Worm (Caenorhabditis elegans) whole organism, L4 larva: ENCODE results near the gene srh-73.
"Not testable (repeated sequence)": the region's sequence is repeated elsewhere in the genome, so short reads cannot be mapped to it uniquely, and the experiment has no call there.

Experiments used
- F10B5.3 ChIP-seq: sonication (generic microtip); optimal IDR thresholded peaks from 2 replicates; lab custom pipeline; 2016; ENCODE audit warnings: mild to moderate bottlenecking, missing genetic modification characterization, missing compliant biosample characterization
- F26F4.8 ChIP-seq: fragments of 200-800 bp; sonication (Bioruptor generic); conservative IDR thresholded peaks from 2 replicates; pipeline ENCODE4 v1.3.6; 2022; ENCODE audit warnings: missing genetic modification characterization, missing compliant biosample characterization
- F49E8.2 ChIP-seq: sonication (generic microtip); optimal IDR thresholded peaks from 2 replicates; lab custom pipeline; 2016; ENCODE audit warnings: missing compliant biosample characterization, mild to moderate bottlenecking, missing genetic modification characterization, borderline replicate concordance
- Y48G9A.11 ChIP-seq: fragments of 200-800 bp; sonication (Bioruptor generic); IDR thresholded peaks from 2 replicates; pipeline ENCODE4 v1.3.6; 2022; ENCODE audit warnings: missing genetic modification reagents, missing genetic modification characterization, missing compliant biosample characterization
- ceh-44 ChIP-seq: fragments of 200-800 bp; sonication (Bioruptor generic); IDR thresholded peaks from 2 replicates; pipeline ENCODE4 v1.3.6; 2022; ENCODE audit warnings: missing genetic modification reagents, missing genetic modification characterization, missing compliant biosample characterization
- ceh-62 ChIP-seq: sonication (generic microtip); optimal IDR thresholded peaks from 2 replicates; lab custom pipeline; 2017; ENCODE audit warnings: missing biosample characterization, missing genetic modification characterization
- ceh-82 ChIP-seq: sonication (generic microtip); optimal IDR thresholded peaks from 2 replicates; lab custom pipeline; 2017; ENCODE audit warnings: missing biosample characterization, missing genetic modification characterization
- ces-1 ChIP-seq: fragments of 150-350 bp; sonication (generic microtip); optimal IDR thresholded peaks from 4 replicates; lab custom pipeline; 2014; ENCODE audit warnings: missing biosample characterization, missing genetic modification reagents, missing genetic modification characterization
- daf-16 ChIP-seq, 3 experiments: sonication (generic microtip); optimal IDR thresholded peaks; 2 replicates each; lab custom pipeline; 2016 to 2017; ENCODE audit warnings: missing genetic modification characterization in 3 of 3, missing genetic modification reagents in 3 of 3, mild to moderate bottlenecking in 2 of 3, missing compliant biosample characterization in 2 of 3, missing biosample characterization in 1 of 3, moderate library complexity in 1 of 3
- daf-19 ChIP-seq: fragments of 200-800 bp; sonication (Bioruptor generic); conservative IDR thresholded peaks from 2 replicates; pipeline ENCODE4 v1.3.6; 2022; ENCODE audit warnings: missing genetic modification characterization, missing compliant biosample characterization
- dmd-6 ChIP-seq: fragments of 200-800 bp; sonication (Bioruptor generic); IDR thresholded peaks from 2 replicates; pipeline ENCODE4 v1.3.6; 2022; ENCODE audit warnings: missing genetic modification reagents, missing genetic modification characterization, missing compliant biosample characterization
- dmd-8 ChIP-seq: fragments of 200-800 bp; sonication (Bioruptor generic); IDR thresholded peaks from 2 replicates; pipeline ENCODE4 v1.3.6; 2022; ENCODE audit warnings: missing genetic modification characterization, missing compliant biosample characterization
- duxl-1 ChIP-seq: sonication (generic microtip); optimal IDR thresholded peaks from 2 replicates; lab custom pipeline; 2016; ENCODE audit warnings: mild to moderate bottlenecking, missing genetic modification characterization, moderate library complexity, missing compliant biosample characterization; ENCODE audit not compliant: poor library complexity
- egl-43 ChIP-seq: fragments of 200-800 bp; sonication (Bioruptor generic); IDR thresholded peaks from 2 replicates; pipeline ENCODE4 v1.3.6; 2022; ENCODE audit warnings: missing genetic modification reagents, missing genetic modification characterization, missing compliant biosample characterization
- fkh-10 ChIP-seq: fragments of 150-350 bp; optimal IDR thresholded peaks from 2 replicates; lab custom pipeline; 2014; ENCODE audit warnings: missing biosample characterization, missing genetic modification reagents, missing genetic modification characterization
- hif-1 ChIP-seq, 2 experiments: sonication (generic microtip); optimal IDR thresholded peaks; 2 replicates each; lab custom pipeline; 2016 to 2017; ENCODE audit warnings: missing compliant biosample characterization in 2 of 2, missing genetic modification characterization in 2 of 2, missing genetic modification reagents in 2 of 2, missing genotype in 2 of 2, mild to moderate bottlenecking in 1 of 2
- hmg-1.1 ChIP-seq: fragments of 200-800 bp; sonication (Bioruptor generic); IDR thresholded peaks from 2 replicates; pipeline ENCODE4 v1.3.6; 2022; ENCODE audit warnings: missing genetic modification reagents, missing genetic modification characterization, missing compliant biosample characterization
- lin-13 ChIP-seq: fragments of 150-350 bp; optimal IDR thresholded peaks from 2 replicates; lab custom pipeline; 2014; ENCODE audit warnings: missing biosample characterization, missing genetic modification reagents, missing genetic modification characterization
- lir-3 ChIP-seq: sonication (generic microtip); optimal IDR thresholded peaks from 2 replicates; lab custom pipeline; 2016; ENCODE audit warnings: mild to moderate bottlenecking, missing genetic modification characterization, missing compliant biosample characterization
- lsy-2 ChIP-seq, 2 experiments: fragments of 150-350 bp in 1 of 2; sonication (generic microtip) in 1 of 2; optimal IDR thresholded peaks; 2 replicates each; lab custom pipeline; 2014 to 2017; ENCODE audit warnings: missing biosample characterization in 2 of 2, missing genetic modification characterization in 2 of 2
- madf-9 ChIP-seq: fragments of 200-800 bp; sonication (Bioruptor generic); conservative IDR thresholded peaks from 2 replicates; pipeline ENCODE4 v1.3.6; 2022; ENCODE audit warnings: missing genetic modification reagents, missing genetic modification characterization, missing compliant biosample characterization
- mes-2 ChIP-seq: sonication (generic microtip); optimal IDR thresholded peaks from 2 replicates; lab custom pipeline; 2016; ENCODE audit warnings: missing genotype, mild to moderate bottlenecking, missing genetic modification characterization, missing compliant biosample characterization; ENCODE audit not compliant: poor library complexity, severe bottlenecking
- mxl-3 ChIP-seq: fragments of 200-800 bp; sonication (Bioruptor generic); optimal IDR thresholded peaks from 2 replicates; lab custom pipeline; 2018; ENCODE audit warnings: mild to moderate bottlenecking, missing genetic modification characterization, missing compliant biosample characterization
- nhr-10 ChIP-seq: fragments of 150-350 bp; optimal IDR thresholded peaks from 2 replicates; lab custom pipeline; 2014; ENCODE audit warnings: missing biosample characterization, missing genetic modification characterization
- nhr-111 ChIP-seq: fragments of 200-800 bp; sonication (Bioruptor generic); optimal IDR thresholded peaks from 2 replicates; lab custom pipeline; 2018; ENCODE audit warnings: mild to moderate bottlenecking, missing genetic modification characterization, missing compliant biosample characterization
- nhr-28 ChIP-seq: fragments of 150-350 bp; optimal IDR thresholded peaks from 2 replicates; lab custom pipeline; 2014; ENCODE audit warnings: missing biosample characterization, missing genetic modification characterization
- nhr-48 ChIP-seq: sonication (generic microtip); optimal IDR thresholded peaks from 2 replicates; lab custom pipeline; 2016; ENCODE audit warnings: mild to moderate bottlenecking, missing genetic modification characterization, missing compliant biosample characterization
- nhr-77 ChIP-seq: fragments of 150-350 bp; optimal IDR thresholded peaks from 2 replicates; lab custom pipeline; 2014; ENCODE audit warnings: missing biosample characterization, missing genetic modification characterization
- php-3 ChIP-seq: fragments of 200-800 bp; sonication (Bioruptor generic); IDR thresholded peaks from 2 replicates; pipeline ENCODE4 v1.3.6; 2022; ENCODE audit warnings: missing genetic modification reagents, missing genetic modification characterization, missing compliant biosample characterization
- pqm-1 ChIP-seq: sonication (generic microtip); optimal IDR thresholded peaks from 2 replicates; lab custom pipeline; 2017; ENCODE audit warnings: missing biosample characterization, missing genetic modification characterization
- sdz-12 ChIP-seq: fragments of 200-800 bp; sonication (Bioruptor generic); optimal IDR thresholded peaks from 2 replicates; lab custom pipeline; 2018; ENCODE audit warnings: mild to moderate bottlenecking, missing genetic modification characterization, missing compliant biosample characterization
- snpc-1.2 ChIP-seq: fragments of 200-800 bp; sonication (Bioruptor generic); IDR thresholded peaks from 2 replicates; pipeline ENCODE4 v1.3.6; 2022; ENCODE audit warnings: missing genetic modification reagents, missing genetic modification characterization, missing compliant biosample characterization
- spr-1 ChIP-seq: sonication (generic microtip); optimal IDR thresholded peaks from 2 replicates; lab custom pipeline; 2016; ENCODE audit warnings: mild to moderate bottlenecking, missing genetic modification characterization, missing compliant biosample characterization
- tra-1 ChIP-seq: fragments of 200-800 bp; sonication (Bioruptor generic); IDR thresholded peaks from 2 replicates; pipeline ENCODE4 v1.3.6; 2022; ENCODE audit warnings: missing genetic modification reagents, missing genetic modification characterization, missing compliant biosample characterization
- unc-62 ChIP-seq, 3 experiments: fragments of 150-350 bp in 1 of 3; sonication (generic microtip); optimal IDR thresholded peaks in 2 of 3; peaks in 1 of 3; 1 replicate in 1 of 3; 2 replicates in 2 of 3; lab custom pipeline; 2014 to 2017; ENCODE audit warnings: missing biosample characterization in 3 of 3, missing genetic modification characterization in 3 of 3, missing genetic modification reagents in 3 of 3, missing genotype in 1 of 3
- vab-7 ChIP-seq: fragments of 200-800 bp; sonication (Bioruptor generic); IDR thresholded peaks from 2 replicates; pipeline ENCODE4 v1.3.6; 2022; ENCODE audit warnings: missing genetic modification reagents, missing genetic modification characterization, missing compliant biosample characterization
- zfp-2 ChIP-seq: sonication (generic microtip); optimal IDR thresholded peaks from 2 replicates; lab custom pipeline; 2016; ENCODE audit warnings: mild to moderate bottlenecking, missing genetic modification characterization, missing compliant biosample characterization
- zip-2 ChIP-seq: fragments of 150-350 bp; optimal IDR thresholded peaks from 2 replicates; lab custom pipeline; 2014; ENCODE audit warnings: missing biosample characterization, missing genetic modification characterization
- ztf-7 ChIP-seq: fragments of 150-350 bp; optimal IDR thresholded peaks from 2 replicates; lab custom pipeline; 2014; ENCODE audit warnings: missing biosample characterization, missing genetic modification characterization

srh-73 gene

ce11 chrII:12530958-12531357 is 19.0 kb downstream of the srh-73 start, which contains the start of gene srx-120 (continued):
- TF ChIP-seq Y48G9A.11 (no peak), ztf-7 (tag; lab: Kevin White, UChicago) (no peak)
- TF ChIP-seq, all 104 proteins: peak for 0

ce11 chrII:12535297-12535803 is 23.4 kb downstream of the srh-73 start, which contains the start of gene nimk-1:
TSS of gene nimk-1 (plus strand) at chrII:12535753.
- TF ChIP-seq lsy-2 (tag; optimal IDR thresholded peaks at IDR 0.05; lab: Kevin White, UChicago) (no peak), sdz-12 (GFP tag; lab: Kevin White, UChicago) (no peak), ces-1 (GFP tag; lab: Kevin White, UChicago) (no peak), daf-19 (GFP tag; lab: Robert Waterston, UW) (no peak), ceh-62 (tag; lab: Kevin White, UChicago) (no peak), dmd-6 (GFP tag; lab: Robert Waterston, UW) (no peak), nhr-48 (tag; lab: Kevin White, UChicago) (no peak), F26F4.8 (GFP tag; lab: Robert Waterston, UW) (no peak), lir-3 (tag; lab: Kevin White, UChicago) (no peak), mxl-3 (no peak), nhr-10 (tag; lab: Kevin White, UChicago) (no peak), Y48G9A.11 (no peak), nhr-111 (GFP tag; lab: Kevin White, UChicago) (no peak), ceh-82 (tag; lab: Kevin White, UChicago) (no peak)

- TF ChIP-seq lin-13 (GFP tag; lab: Kevin White, UChicago); fkh-10; egl-43 (GFP tag; lab: Robert Waterston, UW): not testable (repeated sequence)
These were observed 24.2 kb downstream of the srh-73 start, which contains the start of gene F49C5.3 for ce11 chrII:12536203-12536602. TSS of gene F49C5.3 (plus strand) at chrII:12536503.

ce11 chrII:12539395-12539794 is 27.4 kb downstream of the srh-73 start:
- peak; percentile 42; the same call in 1 of the 2 replicates for TF ChIP-seq egl-43 (GFP tag; lab: Robert Waterston, UW)
- TF ChIP-seq ceh-44 (GFP tag; lab: Robert Waterston, UW): no peak
- TF ChIP-seq unc-62 (GFP tag; optimal IDR thresholded peaks at IDR 0.05 in 1 of 2; lab: Kevin White, UChicago): peak in 1 of 2 experiments; percentile 89
- TF ChIP-seq unc-62 (tag; optimal IDR thresholded peaks at IDR 0.05; lab: Kevin White, UChicago): no peak

ce11 chrII:12541670-12542080 is 29.7 kb downstream of the srh-73 start:
- TF ChIP-seq nhr-28 (tag; lab: Kevin White, UChicago) (peak; percentile 12), lin-13 (GFP tag; lab: Kevin White, UChicago) (peak; percentile 34), F49E8.2 (peak; percentile 51), mes-2 (tag; lab: Kevin White, UChicago) (peak; percentile 42), duxl-1 (tag; lab: Kevin White, UChicago) (peak; percentile 65), dmd-6 (GFP tag; lab: Robert Waterston, UW) (peak; percentile 47), nhr-77 (tag; lab: Kevin White, UChicago) (peak; percentile 35), vab-7 (GFP tag; lab: Robert Waterston, UW) (peak; percentile 76), egl-43 (GFP tag; lab: Robert Waterston, UW) (peak; percentile 70; the same call in 1 of the 2 replicates), snpc-1.2 (GFP tag; lab: Robert Waterston, UW) (peak; percentile 66; the same call in 1 of the 2 replicates), hmg-1.1 (peak; percentile 55), tra-1 (0 out of 2 replicates have a peak, but pooled peaks have one; percentile 47), ceh-44 (GFP tag; lab: Robert Waterston, UW) (peak; percentile 73; the same call in 1 of the 2 replicates), nhr-48 (tag; lab: Kevin White, UChicago) (peak; percentile 32), zfp-2 (tag; lab: Kevin White, UChicago) (peak; percentile 23), zip-2 (peak; percentile 47), daf-16 (GFP tag; optimal IDR thresholded peaks at IDR 0.05; lab: Kevin White, UChicago) (peak in 1 of 2 experiments; percentile 84), daf-16 (tag; optimal IDR thresholded peaks at IDR 0.05; lab: Kevin White, UChicago) (peak; percentile 74), madf-9 (GFP tag; lab: Robert Waterston, UW) (0 out of 2 replicates have a peak, but pooled peaks have one; percentile 12), php-3 (peak; percentile 64; the same call in 1 of the 2 replicates), F26F4.8 (GFP tag; lab: Robert Waterston, UW) (0 out of 2 replicates have a peak, but pooled peaks have one; percentile 8), hif-1 (tag; optimal IDR thresholded peaks at IDR 0.05; lab: Kevin White, UChicago) (peak in 1 of 2 experiments; percentile 39), F10B5.3 (tag; lab: Kevin White, UChicago) (peak; percentile 10), daf-19 (GFP tag; lab: Robert Waterston, UW) (peak; percentile 84), dmd-8 (GFP tag; lab: Robert Waterston, UW) (0 out of 2 replicates have a peak, but pooled peaks have one; percentile 62), pqm-1 (tag; lab: Kevin White, UChicago) (peak; percentile 11), spr-1 (tag; lab: Kevin White, UChicago) (peak; percentile 49)
